Worm (Caenorhabditis elegans): ENCODE measurements around the gene ZK945.8.

The ZK945.8 gene

DNA sequence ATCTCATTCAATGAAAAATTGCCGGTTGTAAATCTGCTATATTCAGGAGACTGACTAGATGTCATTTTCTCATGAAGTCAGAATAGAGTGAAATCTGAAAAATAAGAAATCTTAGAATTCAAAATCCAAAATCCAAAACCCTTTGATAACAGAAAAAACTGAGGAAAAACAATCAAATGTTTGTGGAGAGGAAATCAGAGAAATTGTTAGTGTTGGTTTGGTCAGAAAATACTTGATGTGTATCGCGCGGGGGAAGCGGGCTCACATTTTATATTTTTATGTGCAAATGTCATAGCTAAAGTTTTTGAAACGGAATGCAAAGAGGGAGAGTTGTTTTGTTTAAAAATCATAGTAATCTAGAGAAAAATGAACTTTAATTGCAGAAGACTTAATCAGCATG, 23.3 kb downstream of the ZK945.8 start, which contains the start of gene F27E5.5:
TSS of gene F27E5.5 (minus strand) at position 101 of the 400 bp plus-strand sequence.
- TF ChIP-seq elt-1 (tag; optimal IDR thresholded peaks at IDR 0.05) (no peak), mab-5 (tag; optimal IDR thresholded peaks at IDR 0.05) (no peak), nhr-10 (tag; optimal IDR thresholded peaks at IDR 0.05) (no peak), nhr-11 (tag; optimal IDR thresholded peaks at IDR 0.05) (no peak), nhr-6 (tag; optimal IDR thresholded peaks at IDR 0.05) (no peak), crh-2 (tag; optimal IDR thresholded peaks at IDR 0.05) (no peak), egl-27 (tag; optimal IDR thresholded peaks at IDR 0.05) (no peak), lin-11 (tag; optimal IDR thresholded peaks at IDR 0.05) (no peak), lsy-2 (tag; optimal IDR thresholded peaks at IDR 0.05) (no peak)

DNA sequence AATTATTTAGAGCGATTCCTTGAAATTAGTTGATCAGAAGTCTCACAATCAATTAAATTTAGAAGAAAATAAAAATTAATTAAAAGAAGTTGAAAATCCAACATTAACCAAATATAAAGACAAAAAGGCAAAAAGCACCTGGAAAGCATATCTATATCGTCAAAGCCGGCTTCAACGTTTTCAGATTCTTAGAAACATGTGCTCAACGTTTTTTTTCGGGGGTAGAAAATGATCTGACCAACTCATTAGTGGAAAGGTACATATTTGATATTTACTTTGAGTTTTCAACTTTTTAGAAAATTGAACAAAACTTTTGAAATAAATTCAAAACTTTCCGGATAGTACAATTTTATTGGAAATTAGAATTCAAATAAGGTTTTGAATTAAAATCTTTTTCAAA, 24.4 kb downstream of the ZK945.8 start:
- TF ChIP-seq nhr-11 (tag; optimal IDR thresholded peaks at IDR 0.05) (no peak), unc-55 (GFP tag; optimal IDR thresholded peaks at IDR 0.05) (no peak), sma-3 (GFP tag; optimal IDR thresholded peaks at IDR 0.05) (no peak), Y55F3AM.14 (GFP tag; optimal IDR thresholded peaks at IDR 0.05) (no peak), nhr-23 (tag; optimal IDR thresholded peaks at IDR 0.05) (no peak), ama-1 (optimal IDR thresholded peaks at IDR 0.05) (no peak), lin-39 (tag; optimal IDR thresholded peaks at IDR 0.05) (no peak), nhr-21 (tag; optimal IDR thresholded peaks at IDR 0.05) (no peak), crh-2 (tag; optimal IDR thresholded peaks at IDR 0.05) (no peak), nhr-77 (tag; optimal IDR thresholded peaks at IDR 0.05) (no peak), mab-5 (tag; optimal IDR thresholded peaks at IDR 0.05) (no peak), nhr-12 (tag; optimal IDR thresholded peaks at IDR 0.05) (no peak), F13H6.1 (tag; optimal IDR thresholded peaks at IDR 0.05) (no peak), elt-3 (tag; optimal IDR thresholded peaks at IDR 0.05) (no peak)

DNA sequence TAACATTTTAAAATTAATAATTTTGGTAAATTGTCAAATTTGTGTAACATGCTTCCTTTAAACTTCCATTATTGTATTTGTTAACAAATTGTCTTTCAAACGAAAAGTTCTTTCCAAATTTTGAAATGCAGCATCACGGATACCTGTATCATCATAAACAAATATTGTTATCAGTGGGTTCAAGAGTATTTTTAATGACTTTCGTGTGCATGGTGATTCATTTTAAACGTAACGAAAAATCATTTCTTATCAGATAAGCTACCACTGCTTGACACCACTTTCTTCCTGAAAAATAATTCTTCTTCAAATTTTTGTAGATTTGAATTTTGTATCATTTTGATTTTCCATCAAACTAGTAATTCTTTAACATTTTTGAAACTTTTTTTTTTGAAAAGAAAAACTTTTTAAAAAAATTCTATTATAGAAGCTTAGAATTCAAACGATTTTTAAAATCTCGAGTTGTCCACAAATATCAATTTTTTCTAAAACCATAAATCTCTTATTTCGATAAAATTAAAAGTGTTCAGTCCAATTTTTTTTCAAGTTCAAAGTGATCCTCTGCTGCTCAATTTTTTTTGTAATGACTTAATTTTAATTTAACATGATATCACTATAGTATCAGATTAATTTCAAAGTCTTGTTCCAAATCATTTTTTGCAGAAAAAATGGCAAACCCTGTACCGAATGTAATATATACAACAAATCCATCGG, 26.0 kb downstream of the ZK945.8 start, which contains the start of gene F27E5.9:
TSS of gene F27E5.9 (plus strand) at position 661 of the 711 bp plus-strand sequence.
- no peak for TF ChIP-seq dmd-4 (tag; optimal IDR thresholded peaks at IDR 0.05)
- peak; percentile 38 for TF ChIP-seq gmeb-1 (tag; optimal IDR thresholded peaks at IDR 0.05)
- TF ChIP-seq fos-1 (tag; optimal IDR thresholded peaks at IDR 0.05), result peak; percentile 100
- TF ChIP-seq unc-39 (tag; optimal IDR thresholded peaks at IDR 0.05), result no peak
- peak; percentile 56 for TF ChIP-seq sma-9 (GFP tag; optimal IDR thresholded peaks at IDR 0.05)
- TF ChIP-seq sma-9 (tag; optimal IDR thresholded peaks at IDR 0.05), result no peak
- TF ChIP-seq crh-2 (tag; optimal IDR thresholded peaks at IDR 0.05), result peak; percentile 12

DNA sequence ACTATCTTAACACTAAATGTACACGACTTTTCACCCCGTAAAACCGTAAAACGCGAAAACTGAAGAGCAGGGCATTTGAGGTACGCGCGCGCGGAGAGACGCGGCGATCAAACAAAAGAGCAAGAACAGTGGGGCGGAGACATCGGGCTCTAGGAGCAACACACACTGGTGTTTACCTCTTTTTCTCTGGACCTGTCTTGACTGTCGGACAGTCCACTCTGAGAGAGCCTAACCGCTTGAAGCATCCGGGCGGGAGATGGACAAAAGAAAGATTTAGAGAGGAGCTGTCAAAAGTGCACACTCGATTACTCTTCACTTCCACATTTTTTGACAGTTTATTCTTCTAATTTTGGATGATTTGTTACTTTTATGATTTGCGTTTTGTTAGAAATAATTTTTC, 28.3 kb downstream of the ZK945.8 start:
- TF ChIP-seq ZK546.5 (tag; optimal IDR thresholded peaks at IDR 0.05) (no peak), lsy-2 (tag; optimal IDR thresholded peaks at IDR 0.05) (no peak)

DNA sequence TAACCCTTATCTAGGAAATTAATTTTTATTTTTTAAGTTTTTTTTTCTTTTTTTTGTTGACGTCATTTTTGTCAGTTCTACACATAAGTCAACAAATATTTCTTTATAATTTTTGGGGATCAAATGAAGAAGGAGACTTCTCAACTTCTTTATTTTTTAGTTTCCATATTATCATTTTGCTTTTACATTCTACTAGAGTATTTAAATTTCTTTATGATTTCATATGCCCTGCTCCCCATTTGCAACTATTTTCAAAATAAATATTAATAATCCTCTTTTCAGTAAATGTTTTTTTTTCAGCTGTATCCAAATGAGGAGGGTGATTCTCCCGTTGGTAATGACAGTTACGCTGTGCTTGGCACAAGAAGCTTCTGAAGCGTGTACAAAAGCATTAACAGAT, 28.9 kb downstream of the ZK945.8 start, which contains the start of gene phg-1:
TSS of gene phg-1 (plus strand) at position 301 of the 400 bp plus-strand sequence.
- TF ChIP-seq unc-39 (tag; optimal IDR thresholded peaks at IDR 0.05), result no peak
- no peak for TF ChIP-seq C34F6.9 (tag; optimal IDR thresholded peaks at IDR 0.05)
- no peak for TF ChIP-seq unc-55 (GFP tag; optimal IDR thresholded peaks at IDR 0.05)
- TF ChIP-seq snpc-4 (tag; optimal IDR thresholded peaks at IDR 0.05), result no peak
- no peak for TF ChIP-seq alr-1 (tag; optimal IDR thresholded peaks at IDR 0.05)
- TF ChIP-seq nhr-6 (tag; optimal IDR thresholded peaks at IDR 0.05), result no peak
- TF ChIP-seq ceh-82 (tag; optimal IDR thresholded peaks at IDR 0.05), result no peak
- TF ChIP-seq ztf-1 (GFP tag; conservative IDR thresholded peaks at IDR 0.05), result no peak
- no peak for TF ChIP-seq lin-39 (tag; optimal IDR thresholded peaks at IDR 0.05)
- TF ChIP-seq R02D3.7 (tag; optimal IDR thresholded peaks at IDR 0.05), result no peak
- no peak for TF ChIP-seq fos-1 (tag; optimal IDR thresholded peaks at IDR 0.05)

DNA sequence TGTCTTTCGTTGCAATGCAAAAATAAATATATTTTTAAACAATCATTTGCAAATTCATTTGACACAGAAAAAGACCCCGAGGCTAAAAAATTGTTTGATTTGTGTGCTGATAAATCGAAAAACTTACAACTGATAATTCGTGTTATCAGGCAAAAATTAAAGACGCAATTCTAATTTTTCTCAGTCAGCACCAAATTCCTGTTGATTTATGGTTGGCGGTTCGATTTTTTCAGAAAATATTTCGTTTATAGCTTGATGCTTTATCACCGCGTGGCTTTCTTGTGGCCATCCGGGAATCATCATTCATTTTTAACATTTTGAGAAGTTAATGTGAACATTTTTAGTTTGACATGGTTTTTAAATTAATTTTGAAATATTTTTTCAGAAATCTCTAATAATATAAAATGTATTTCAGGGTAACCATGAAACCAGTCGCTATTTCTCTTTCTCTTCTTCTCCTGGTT, 30.8 kb downstream of the ZK945.8 start, which contains the start of gene asah-2:
TSS of gene asah-2 (plus strand) at position 414 of the 464 bp plus-strand sequence.
- TF ChIP-seq fos-1 (tag; optimal IDR thresholded peaks at IDR 0.05) (peak; percentile 88), nhr-77 (tag; optimal IDR thresholded peaks at IDR 0.05) (no peak), sma-9 (GFP tag; optimal IDR thresholded peaks at IDR 0.05) (peak; percentile 25), sma-9 (tag; optimal IDR thresholded peaks at IDR 0.05) (no peak)

All from whole organism, L2 larva.